Worm (Caenorhabditis elegans): ENCODE results near the gene F19H8.2.
A peak's percentile ranks its signal among the peaks of the same experiment; 100 is the strongest.

Gene F19H8.2

DNA sequence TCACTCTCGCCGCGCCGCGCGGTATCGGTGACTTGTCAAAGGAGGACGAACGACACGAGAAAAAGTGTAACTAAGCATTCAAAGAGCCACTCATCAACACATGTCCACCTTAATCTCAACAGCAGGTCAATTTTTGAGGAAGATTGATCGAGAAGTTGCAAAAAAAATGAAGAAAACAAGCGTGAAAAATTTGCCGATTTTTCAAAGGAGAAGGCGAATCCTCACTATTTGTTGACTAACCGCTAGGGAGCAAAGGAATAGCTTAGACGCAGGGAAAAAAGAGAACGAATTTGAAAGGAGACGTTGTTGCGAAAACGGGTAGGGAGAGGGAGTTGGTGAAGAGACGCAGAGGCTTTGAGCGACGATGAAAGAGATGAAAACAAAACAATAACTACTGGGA lies 39.6 kb upstream of the F19H8.2 start (continued):
- TF ChIP-seq ceh-90 (tag; optimal IDR thresholded peaks at IDR 0.05) (no peak), nhr-47 (tag; optimal IDR thresholded peaks at IDR 0.05) (peak; percentile 35), fos-1 (tag; optimal IDR thresholded peaks at IDR 0.05) (peak; percentile 5), swsn-7 (tag; optimal IDR thresholded peaks at IDR 0.05) (peak; percentile 46), nhr-71 (tag; optimal IDR thresholded peaks at IDR 0.05) (peak; percentile 72), hpl-2 (GFP tag; optimal IDR thresholded peaks at IDR 0.05) (no peak), skn-1 (tag; optimal IDR thresholded peaks at IDR 0.05) (no peak), lir-3 (tag; optimal IDR thresholded peaks at IDR 0.05; ENCODE audit: poor library complexity) (no peak), zip-4 (GFP tag; optimal IDR thresholded peaks at IDR 0.05) (no peak), aly-2 (tag; optimal IDR thresholded peaks at IDR 0.05) (no peak)

DNA sequence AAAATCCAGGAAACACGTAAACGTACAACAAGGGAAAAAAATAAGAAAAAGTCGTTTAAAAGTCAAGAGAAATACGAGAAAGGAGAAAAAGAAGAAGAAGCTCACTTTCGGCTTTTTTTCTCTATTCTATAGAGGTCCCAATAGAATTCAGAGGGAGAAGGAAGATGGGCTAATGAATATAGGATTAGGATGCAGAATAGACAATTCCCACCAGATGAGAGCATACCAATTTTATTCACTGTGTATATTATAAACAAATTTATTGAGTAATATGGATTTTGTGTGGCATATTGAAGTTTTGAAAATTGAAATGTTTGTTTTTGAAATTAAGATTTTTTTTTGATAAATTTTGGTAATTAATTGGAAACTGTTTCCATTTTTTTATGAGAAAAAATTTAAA lies 38.8 kb upstream of the F19H8.2 start:
- no peak for TF ChIP-seq efl-1 (optimal IDR thresholded peaks at IDR 0.05)
- no peak for TF ChIP-seq efl-1 (GFP tag; optimal IDR thresholded peaks at IDR 0.05 in 1 of 2)
- TF ChIP-seq lir-3 (tag; optimal IDR thresholded peaks at IDR 0.05; ENCODE audit: poor library complexity), result no peak
- no peak for TF ChIP-seq grh-1 (GFP tag; IDR thresholded peaks at IDR 0.05)
- TF ChIP-seq unc-86 (tag; optimal IDR thresholded peaks at IDR 0.05), result no peak
- no peak for TF ChIP-seq irx-1 (tag; optimal IDR thresholded peaks at IDR 0.05)
- no peak for TF ChIP-seq unc-130 (tag; optimal IDR thresholded peaks at IDR 0.05)
- TF ChIP-seq jun-1 (tag; optimal IDR thresholded peaks at IDR 0.05), result no peak
- TF ChIP-seq C16A3.4 (tag; optimal IDR thresholded peaks at IDR 0.05), result no peak
- no peak for TF ChIP-seq sup-37 (GFP tag; optimal IDR thresholded peaks at IDR 0.05)
- TF ChIP-seq nhr-20 (tag; optimal IDR thresholded peaks at IDR 0.05), result no peak
- no peak for TF ChIP-seq snu-23 (GFP tag; optimal IDR thresholded peaks at IDR 0.05)
- TF ChIP-seq ztf-4 (tag; optimal IDR thresholded peaks at IDR 0.05), result no peak
- TF ChIP-seq mep-1 (tag; optimal IDR thresholded peaks at IDR 0.05), result no peak

DNA sequence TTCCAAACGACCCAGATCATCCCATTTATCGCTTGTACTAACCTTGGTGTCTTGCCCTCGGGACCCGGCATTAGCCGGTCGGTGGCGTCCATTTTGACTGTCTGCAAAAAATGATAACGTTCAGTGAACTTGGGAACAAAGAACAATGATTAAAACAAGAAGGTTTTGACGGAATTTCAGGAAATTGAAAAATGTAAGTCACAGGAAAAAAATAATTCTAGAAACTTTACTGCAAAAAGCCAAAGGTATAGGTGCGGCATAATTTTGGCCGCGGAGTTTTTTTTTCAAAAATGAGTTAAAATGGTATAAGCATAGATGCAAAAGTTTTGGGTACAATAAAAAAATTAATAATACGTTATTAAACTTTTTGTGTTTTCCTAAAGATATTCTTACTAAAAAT lies 38.3 kb upstream of the F19H8.2 start, which contains the start of gene atgp-2:
TSS of gene atgp-2 (minus strand) at position 101 of the 400 bp plus-strand sequence.
- TF ChIP-seq elt-3 (tag; optimal IDR thresholded peaks at IDR 0.05) (peak in 1 of 6 experiments; percentile 26), mef-2 (tag; optimal IDR thresholded peaks at IDR 0.05) (no peak), nhr-12 (tag; optimal IDR thresholded peaks at IDR 0.05) (no peak)

DNA sequence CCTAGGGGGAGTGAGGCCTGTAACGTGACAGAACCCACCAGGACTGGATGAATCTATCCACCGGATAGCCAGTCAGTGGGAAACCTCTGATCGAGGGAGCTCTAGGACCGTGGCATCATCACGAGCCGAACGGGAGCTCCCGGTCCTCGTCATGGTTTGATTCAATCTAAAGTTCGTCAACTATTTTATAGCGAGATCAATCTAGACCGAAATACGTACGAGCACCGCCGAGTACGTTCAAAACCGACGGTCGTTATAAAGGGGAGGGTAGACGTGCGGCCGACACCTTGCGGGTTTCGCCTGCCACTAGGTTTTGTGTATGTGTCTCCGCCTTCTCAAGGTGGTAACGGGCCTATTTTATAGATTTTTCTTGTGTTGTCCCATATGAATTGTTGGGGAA lies 35.7 kb upstream of the F19H8.2 start:
- TF ChIP-seq nhr-47 (tag; optimal IDR thresholded peaks at IDR 0.05) (peak; percentile 29), snpc-4 (tag; optimal IDR thresholded peaks at IDR 0.05) (peak; percentile 91), nhr-19 (GFP tag; conservative IDR thresholded peaks at IDR 0.05) (peak; percentile 58), nhr-71 (tag; optimal IDR thresholded peaks at IDR 0.05) (peak; percentile 23), nhr-90 (tag; optimal IDR thresholded peaks at IDR 0.05; ENCODE audit: poor library complexity) (peak; percentile 46), lin-14 (GFP tag; optimal IDR thresholded peaks at IDR 0.05) (peak; percentile 10)

DNA sequence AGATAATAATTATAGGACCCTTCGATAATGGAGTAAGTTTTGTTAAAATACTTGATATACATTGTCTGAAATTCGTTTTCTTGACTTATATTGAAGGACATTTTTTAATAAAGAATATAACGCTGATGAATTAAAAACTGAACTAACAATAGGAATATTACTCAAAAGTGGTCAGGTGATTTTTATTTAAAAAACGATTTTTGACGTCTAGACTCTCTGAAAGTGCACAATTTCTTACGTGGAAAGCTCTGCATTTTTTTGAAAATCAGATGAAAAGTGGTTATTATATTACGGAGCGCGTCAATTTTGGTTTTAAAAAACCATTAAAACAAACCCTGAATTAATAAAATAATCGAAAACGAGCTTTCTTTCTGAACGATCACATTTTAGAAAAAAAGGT lies 31.1 kb upstream of the F19H8.2 start, which contains the start of gene sre-13:
TSS of gene sre-13 (minus strand) at position 101 of the 400 bp plus-strand sequence.
- TF ChIP-seq alr-1 (tag; optimal IDR thresholded peaks at IDR 0.05; ENCODE audit: borderline replicate concordance), result no peak
- TF ChIP-seq elt-2 (tag; optimal IDR thresholded peaks at IDR 0.05), result no peak
- no peak for TF ChIP-seq tlp-1 (tag; optimal IDR thresholded peaks at IDR 0.05)

DNA sequence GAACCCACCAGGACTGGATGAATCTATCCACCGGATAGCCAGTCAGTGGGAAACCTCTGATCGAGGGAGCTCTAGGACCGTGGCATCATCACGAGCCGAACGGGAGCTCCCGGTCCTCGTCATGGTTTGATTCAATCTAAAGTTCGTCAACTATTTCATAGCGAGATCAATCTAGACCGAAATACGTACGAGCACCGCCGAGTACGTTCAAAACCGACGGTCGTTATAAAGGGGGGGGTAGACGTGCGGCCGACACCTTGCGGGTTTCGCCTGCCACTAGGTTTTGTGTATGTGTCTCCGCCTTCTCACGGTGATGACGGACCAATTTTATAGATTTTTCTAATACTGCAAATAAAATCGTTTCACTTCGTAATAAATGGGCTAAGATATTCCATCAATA lies 30.2 kb upstream of the F19H8.2 start:
- peak; percentile 22 for TF ChIP-seq nhr-71 (tag; optimal IDR thresholded peaks at IDR 0.05)
- TF ChIP-seq dsc-1 (tag; optimal IDR thresholded peaks at IDR 0.05), result peak; percentile 23
- TF ChIP-seq nhr-47 (tag; optimal IDR thresholded peaks at IDR 0.05), result peak; percentile 44
- TF ChIP-seq efl-1 (optimal IDR thresholded peaks at IDR 0.05), result peak in 1 of 2 experiments; percentile 12
- TF ChIP-seq efl-1 (GFP tag; optimal IDR thresholded peaks at IDR 0.05 in 1 of 2), result peak in 1 of 2 experiments; percentile 21
- peak; percentile 89 for TF ChIP-seq snpc-4 (tag; optimal IDR thresholded peaks at IDR 0.05)
- peak; percentile 79 for TF ChIP-seq nhr-19 (GFP tag; conservative IDR thresholded peaks at IDR 0.05)
- TF ChIP-seq grh-1 (GFP tag; IDR thresholded peaks at IDR 0.05), result peak; percentile 21; the same call in 1 of the 2 replicates
- peak; percentile 21 for TF ChIP-seq lin-14 (GFP tag; optimal IDR thresholded peaks at IDR 0.05)
- peak; percentile 14 for TF ChIP-seq swsn-7 (tag; optimal IDR thresholded peaks at IDR 0.05)
- peak; percentile 3 for TF ChIP-seq nhr-90 (tag; optimal IDR thresholded peaks at IDR 0.05; ENCODE audit: poor library complexity)

Measured in whole organism, L1 larva.